Worm (Caenorhabditis elegans) whole organism, young adult: Measurements from ENCODE around the gene sng-1.

Experiments used
- T26A5.8 ChIP-seq: sonication (generic microtip); optimal IDR thresholded peaks from 2 replicates; lab custom pipeline; 2016; ENCODE audit warnings: missing genetic modification characterization, missing compliant biosample characterization
- ama-1 ChIP-seq, 3 experiments: fragments of 150-350 bp in 1 of 3; sonication (generic microtip) in 2 of 3; optimal IDR thresholded peaks; 2 replicates each; lab custom pipeline; 2014 to 2018; ENCODE audit warnings: missing biosample characterization in 2 of 3, missing genetic modification characterization in 2 of 3, missing genetic modification reagents in 2 of 3
- aptf-3 ChIP-seq: fragments of 200-800 bp; sonication (Bioruptor generic); IDR thresholded peaks from 2 replicates; pipeline ENCODE4 v1.3.6; 2022; ENCODE audit warnings: missing genetic modification characterization, missing compliant biosample characterization
- atf-7 ChIP-seq: sonication (generic microtip); optimal IDR thresholded peaks from 2 replicates; lab custom pipeline; 2017; ENCODE audit warnings: mild to moderate bottlenecking, missing genetic modification characterization, missing compliant biosample characterization
- ceh-40 ChIP-seq: fragments of 200-800 bp; sonication (Bioruptor generic); IDR thresholded peaks from 2 replicates; pipeline ENCODE4 v1.3.6; 2022; ENCODE audit warnings: missing genetic modification characterization, missing compliant biosample characterization
- dpl-1 ChIP-seq: fragments of 150-350 bp; optimal IDR thresholded peaks from 2 replicates; lab custom pipeline; 2014; ENCODE audit warnings: missing biosample characterization, missing genetic modification reagents, missing genetic modification characterization
- egl-18 ChIP-seq: fragments of 200-800 bp; sonication (Bioruptor generic); IDR thresholded peaks from 2 replicates; pipeline ENCODE4 v1.3.6; 2022; ENCODE audit warnings: missing genetic modification reagents, missing genetic modification characterization, missing compliant biosample characterization
- ekl-4 ChIP-seq: fragments of 200-800 bp; sonication (Bioruptor generic); IDR thresholded peaks from 2 replicates; pipeline ENCODE4 v1.3.6; 2022; ENCODE audit warnings: missing genetic modification reagents, missing genetic modification characterization, missing compliant biosample characterization
- hrde-1 ChIP-seq: sonication (generic microtip); optimal IDR thresholded peaks from 2 replicates; lab custom pipeline; 2016; ENCODE audit warnings: missing genetic modification characterization, mild to moderate bottlenecking, missing compliant biosample characterization, moderate library complexity, missing genotype, missing genetic modification reagents, borderline replicate concordance

ce11 chrX:7305520-7306186 is 21.7 kb upstream of the sng-1 start, which contains the start of gene sur-5:
- TF ChIP-seq atf-7 (tag; lab: Kevin White, UChicago) (peak; percentile 13), T26A5.8 (tag; lab: Kevin White, UChicago) (no peak), egl-18 (GFP tag; lab: Robert Waterston, UW) (no peak), aptf-3 (GFP tag; lab: Robert Waterston, UW) (no peak), ama-1 (optimal IDR thresholded peaks at IDR 0.05; lab: Kevin White, UChicago) (no peak), ama-1 (GFP tag; optimal IDR thresholded peaks at IDR 0.05; lab: Kevin White, UChicago) (no peak), ekl-4 (no peak), hrde-1 (tag; lab: Kevin White, UChicago) (no peak), dpl-1 (GFP tag; lab: Kevin White, UChicago) (no peak), ceh-40 (no peak)
